Worm (Caenorhabditis elegans) whole organism, young adult: ENCODE data around the gene wapl-1.

ENCODE experiments used
- B0019.2 ChIP-seq: fragments of 200-800 bp; sonication (Bioruptor generic); conservative IDR thresholded peaks from 2 replicates; pipeline ENCODE4 v1.3.6; 2022; ENCODE audit warnings: missing genetic modification reagents, missing genetic modification characterization, missing compliant biosample characterization
- B0336.3 ChIP-seq: fragments of 200-800 bp; sonication (Bioruptor generic); IDR thresholded peaks from 2 replicates; pipeline ENCODE4 v1.3.6; 2022; ENCODE audit warnings: missing genetic modification characterization, missing compliant biosample characterization
- C06A6.2 ChIP-seq: fragments of 200-800 bp; sonication (Bioruptor generic); conservative IDR thresholded peaks from 2 replicates; pipeline ENCODE4 v1.3.6; 2022; ENCODE audit warnings: missing genetic modification characterization, missing compliant biosample characterization
- F22D6.2 ChIP-seq: sonication (generic microtip); optimal IDR thresholded peaks from 2 replicates; lab custom pipeline; 2016; ENCODE audit warnings: mild to moderate bottlenecking, missing genetic modification characterization, missing compliant biosample characterization
- F37B4.10 ChIP-seq: fragments of 200-800 bp; sonication (Bioruptor generic); IDR thresholded peaks from 2 replicates; pipeline ENCODE4 v1.3.6; 2022; ENCODE audit warnings: missing genetic modification characterization, missing compliant biosample characterization
- F49E8.2 ChIP-seq: sonication (generic microtip); optimal IDR thresholded peaks from 3 replicates; lab custom pipeline; 2017; ENCODE audit warnings: missing genetic modification characterization, mild to moderate bottlenecking, missing compliant biosample characterization, antibody characterized with exemption, moderate library complexity; ENCODE audit not compliant: insufficient read depth
- F52B5.7 ChIP-seq: sonication (generic microtip); optimal IDR thresholded peaks from 2 replicates; lab custom pipeline; 2016; ENCODE audit warnings: mild to moderate bottlenecking, missing genetic modification characterization, missing compliant biosample characterization
- F55B11.4 ChIP-seq: sonication (generic microtip); optimal IDR thresholded peaks from 2 replicates; lab custom pipeline; 2016; ENCODE audit warnings: missing compliant biosample characterization, missing genetic modification characterization, borderline replicate concordance; ENCODE audit not compliant: insufficient read depth
- T26A5.8 ChIP-seq: sonication (generic microtip); optimal IDR thresholded peaks from 2 replicates; lab custom pipeline; 2016; ENCODE audit warnings: missing genetic modification characterization, missing compliant biosample characterization
- Y56A3A.18 ChIP-seq: fragments of 200-800 bp; sonication (Bioruptor generic); IDR thresholded peaks from 2 replicates; pipeline ENCODE4 v1.3.6; 2022; ENCODE audit warnings: missing genetic modification reagents, missing genetic modification characterization, missing compliant biosample characterization
- Y79H2A.3 ChIP-seq: fragments of 200-800 bp; sonication (Bioruptor generic); conservative IDR thresholded peaks from 2 replicates; pipeline ENCODE4 v1.3.6; 2022; ENCODE audit warnings: missing genetic modification reagents, missing genetic modification characterization, missing compliant biosample characterization
- Y95B8A.8 ChIP-seq: fragments of 200-800 bp; sonication (Bioruptor generic); IDR thresholded peaks from 2 replicates; pipeline ENCODE4 v1.3.6; 2022; ENCODE audit warnings: missing genetic modification reagents, missing genetic modification characterization, missing compliant biosample characterization
- ZK185.1 ChIP-seq: sonication (generic microtip); optimal IDR thresholded peaks from 2 replicates; lab custom pipeline; 2016; ENCODE audit warnings: mild to moderate bottlenecking, missing genetic modification characterization, missing compliant biosample characterization; ENCODE audit not compliant: poor library complexity, severe bottlenecking
- ama-1 ChIP-seq, 3 experiments: fragments of 150-350 bp in 1 of 3; sonication (generic microtip) in 2 of 3; optimal IDR thresholded peaks; 2 replicates each; lab custom pipeline; 2014 to 2018; ENCODE audit warnings: missing biosample characterization in 2 of 3, missing genetic modification characterization in 2 of 3, missing genetic modification reagents in 2 of 3
- aptf-2 ChIP-seq: fragments of 200-800 bp; sonication (Bioruptor generic); conservative IDR thresholded peaks from 2 replicates; pipeline ENCODE4 v1.3.6; 2022; ENCODE audit warnings: missing genetic modification reagents, missing genetic modification characterization, missing compliant biosample characterization
- atf-7 ChIP-seq: sonication (generic microtip); optimal IDR thresholded peaks from 2 replicates; lab custom pipeline; 2017; ENCODE audit warnings: mild to moderate bottlenecking, missing genetic modification characterization, missing compliant biosample characterization
- athp-1 ChIP-seq: sonication (generic microtip); optimal IDR thresholded peaks from 2 replicates; lab custom pipeline; 2017; ENCODE audit warnings: mild to moderate bottlenecking, missing genetic modification characterization, missing compliant biosample characterization
- attf-5 ChIP-seq: fragments of 200-800 bp; sonication (Bioruptor generic); optimal IDR thresholded peaks from 2 replicates; lab custom pipeline; 2018; ENCODE audit warnings: mild to moderate bottlenecking, missing genetic modification characterization, missing compliant biosample characterization
- bed-1 ChIP-seq: fragments of 200-800 bp; sonication (Bioruptor generic); IDR thresholded peaks from 2 replicates; pipeline ENCODE4 v1.3.6; 2022; ENCODE audit warnings: missing genetic modification reagents, missing genetic modification characterization, missing compliant biosample characterization
- bed-2 ChIP-seq: fragments of 200-800 bp; sonication (Bioruptor generic); IDR thresholded peaks from 2 replicates; pipeline ENCODE4 v1.3.6; 2022; ENCODE audit warnings: missing genetic modification reagents, missing genetic modification characterization, missing compliant biosample characterization
- ceh-40 ChIP-seq: fragments of 200-800 bp; sonication (Bioruptor generic); IDR thresholded peaks from 2 replicates; pipeline ENCODE4 v1.3.6; 2022; ENCODE audit warnings: missing genetic modification characterization, missing compliant biosample characterization
- ceh-91 ChIP-seq: fragments of 200-800 bp; sonication (Bioruptor generic); IDR thresholded peaks from 2 replicates; pipeline ENCODE4 v1.3.6; 2022; ENCODE audit warnings: missing genetic modification reagents, missing genetic modification characterization, missing compliant biosample characterization
- chd-7 ChIP-seq: sonication (generic microtip); optimal IDR thresholded peaks from 2 replicates; lab custom pipeline; 2016; ENCODE audit warnings: mild to moderate bottlenecking, missing genetic modification characterization, moderate library complexity, missing compliant biosample characterization
- dox-1 ChIP-seq: fragments of 200-800 bp; sonication (Bioruptor generic); IDR thresholded peaks from 2 replicates; pipeline ENCODE4 v1.3.6; 2022; ENCODE audit warnings: missing genetic modification reagents, missing genetic modification characterization, missing compliant biosample characterization
- dpff-1 ChIP-seq: sonication (generic microtip); optimal IDR thresholded peaks from 2 replicates; lab custom pipeline; 2017; ENCODE audit warnings: mild to moderate bottlenecking, missing genetic modification characterization, missing compliant biosample characterization
- egrh-3 ChIP-seq: fragments of 200-800 bp; sonication (Bioruptor generic); IDR thresholded peaks from 2 replicates; pipeline ENCODE4 v1.3.6; 2022; ENCODE audit warnings: missing genetic modification reagents, missing genetic modification characterization, missing compliant biosample characterization
- fkh-3 ChIP-seq: sonication (generic microtip); optimal IDR thresholded peaks from 2 replicates; lab custom pipeline; 2016; ENCODE audit warnings: mild to moderate bottlenecking, missing genetic modification characterization, missing compliant biosample characterization
- hmg-20 ChIP-seq: fragments of 200-800 bp; sonication (Bioruptor generic); IDR thresholded peaks from 2 replicates; pipeline ENCODE4 v1.3.6; 2022; ENCODE audit warnings: missing genetic modification reagents, missing genetic modification characterization, missing compliant biosample characterization
- let-526 ChIP-seq: fragments of 200-800 bp; sonication (Bioruptor generic); IDR thresholded peaks from 2 replicates; pipeline ENCODE4 v1.3.6; 2022; ENCODE audit warnings: missing genetic modification reagents, missing genetic modification characterization, missing compliant biosample characterization
- let-607 ChIP-seq, 2 experiments: fragments of 200-800 bp in 1 of 2; sonication (Bioruptor generic) in 1 of 2; sonication (generic microtip) in 1 of 2; optimal IDR thresholded peaks; 2 replicates each; lab custom pipeline; 2016 to 2018; ENCODE audit warnings: mild to moderate bottlenecking in 2 of 2, missing compliant biosample characterization in 2 of 2, missing genetic modification characterization in 2 of 2, moderate library complexity in 2 of 2, missing genotype in 1 of 2
- lin-26 ChIP-seq: fragments of 200-800 bp; sonication (Bioruptor generic); IDR thresholded peaks from 2 replicates; pipeline ENCODE4 v1.3.6; 2022; ENCODE audit warnings: missing genetic modification reagents, missing genetic modification characterization, missing compliant biosample characterization
- lin-40 ChIP-seq: sonication (generic microtip); optimal IDR thresholded peaks from 2 replicates; lab custom pipeline; 2016; ENCODE audit warnings: missing genetic modification characterization, mild to moderate bottlenecking, missing compliant biosample characterization, missing genotype, missing genetic modification reagents
- lir-1 ChIP-seq: fragments of 200-800 bp; sonication (Bioruptor generic); conservative IDR thresholded peaks from 2 replicates; pipeline ENCODE4 v1.3.6; 2022; ENCODE audit warnings: missing genetic modification reagents, missing genetic modification characterization, missing compliant biosample characterization
- lsl-1 ChIP-seq: fragments of 200-800 bp; sonication (Bioruptor generic); optimal IDR thresholded peaks from 2 replicates; lab custom pipeline; 2018; ENCODE audit warnings: mild to moderate bottlenecking, missing genetic modification characterization, moderate library complexity, missing compliant biosample characterization
- madf-10 ChIP-seq: sonication (generic microtip); optimal IDR thresholded peaks from 2 replicates; lab custom pipeline; 2016; ENCODE audit warnings: mild to moderate bottlenecking, missing genetic modification characterization, missing compliant biosample characterization
- madf-3 ChIP-seq: fragments of 200-800 bp; sonication (Bioruptor generic); IDR thresholded peaks from 2 replicates; pipeline ENCODE4 v1.3.6; 2022; ENCODE audit warnings: missing genetic modification reagents, missing genetic modification characterization, missing compliant biosample characterization
- mcd-1 ChIP-seq: fragments of 200-800 bp; sonication (Bioruptor generic); IDR thresholded peaks from 2 replicates; pipeline ENCODE4 v1.3.6; 2022; ENCODE audit warnings: missing genetic modification reagents, missing genetic modification characterization, missing compliant biosample characterization
- nfya-2 ChIP-seq: fragments of 200-800 bp; sonication (Bioruptor generic); IDR thresholded peaks from 2 replicates; pipeline ENCODE4 v1.3.6; 2022; ENCODE audit warnings: missing genetic modification reagents, missing genetic modification characterization, missing compliant biosample characterization
- nfyb-1 ChIP-seq: fragments of 200-800 bp; sonication (Bioruptor generic); IDR thresholded peaks from 2 replicates; pipeline ENCODE4 v1.3.6; 2022; ENCODE audit warnings: missing genetic modification reagents, missing genetic modification characterization, missing compliant biosample characterization
- nhr-179 ChIP-seq: sonication (generic microtip); optimal IDR thresholded peaks from 2 replicates; lab custom pipeline; 2016; ENCODE audit warnings: mild to moderate bottlenecking, missing genetic modification characterization, missing compliant biosample characterization
- pha-4 ChIP-seq: fragments of 150-350 bp; sonication (generic microtip); optimal IDR thresholded peaks from 2 replicates; lab custom pipeline; 2014; ENCODE audit warnings: missing biosample characterization, missing genetic modification reagents, missing genetic modification characterization
- rec-8 ChIP-seq, 2 experiments: sonication (generic microtip); optimal IDR thresholded peaks; 2 replicates each; lab custom pipeline; 2016; ENCODE audit warnings: mild to moderate bottlenecking in 2 of 2, missing genetic modification characterization in 2 of 2, missing genetic modification reagents in 2 of 2, missing genotype in 2 of 2, missing biosample characterization in 1 of 2, missing compliant biosample characterization in 1 of 2, moderate library complexity in 1 of 2
- repo-1 ChIP-seq: sonication (generic microtip); optimal IDR thresholded peaks from 2 replicates; lab custom pipeline; 2017; ENCODE audit warnings: mild to moderate bottlenecking, missing genetic modification characterization, missing compliant biosample characterization
- sdz-38 ChIP-seq: sonication (generic microtip); optimal IDR thresholded peaks from 2 replicates; lab custom pipeline; 2016; ENCODE audit warnings: missing genotype, missing genetic modification characterization, missing compliant biosample characterization
- tlf-1 ChIP-seq: fragments of 200-800 bp; sonication (Bioruptor generic); optimal IDR thresholded peaks from 2 replicates; lab custom pipeline; 2018; ENCODE audit warnings: mild to moderate bottlenecking, missing genetic modification characterization, missing compliant biosample characterization
- ztf-22 ChIP-seq: fragments of 200-800 bp; sonication (Bioruptor generic); optimal IDR thresholded peaks from 2 replicates; lab custom pipeline; 2018; ENCODE audit warnings: mild to moderate bottlenecking, missing genetic modification characterization, moderate library complexity, missing compliant biosample characterization
- ztf-28 ChIP-seq: fragments of 200-800 bp; sonication (Bioruptor generic); IDR thresholded peaks from 2 replicates; pipeline ENCODE4 v1.3.6; 2022; ENCODE audit warnings: missing genetic modification reagents, missing genetic modification characterization, missing compliant biosample characterization
- ztf-6 ChIP-seq: fragments of 200-800 bp; sonication (Bioruptor generic); IDR thresholded peaks from 2 replicates; pipeline ENCODE4 v1.3.6; 2022; ENCODE audit warnings: missing genetic modification reagents, missing genetic modification characterization, missing compliant biosample characterization

The wapl-1 gene

ce11 chrIV:4406054-4406539, 39.4 kb downstream of the wapl-1 start (continued):
- TF ChIP-seq egrh-3 = 0 out of 2 replicates have a peak, but pooled peaks have one; percentile 8
- TF ChIP-seq ceh-40 (GFP tag; lab: Robert Waterston, UW) = no peak
- TF ChIP-seq F49E8.2 = no peak
- TF ChIP-seq Y79H2A.3 (GFP tag; lab: Robert Waterston, UW) = no peak
- no peak for TF ChIP-seq athp-1 (tag; lab: Kevin White, UChicago)
- TF ChIP-seq F37B4.10 (GFP tag; lab: Robert Waterston, UW) = no peak
- no peak for TF ChIP-seq ceh-91 (GFP tag; lab: Robert Waterston, UW)
- peak; percentile 79 for TF ChIP-seq attf-5 (GFP tag; lab: Kevin White, UChicago)
- TF ChIP-seq dox-1 (GFP tag; lab: Robert Waterston, UW) = peak; percentile 57; the same call in 1 of the 2 replicates
- no peak for TF ChIP-seq F22D6.2 (tag; lab: Kevin White, UChicago)
- TF ChIP-seq ztf-28 = no peak
- TF ChIP-seq nfya-2 (GFP tag; lab: Robert Waterston, UW) = no peak
- no peak for TF ChIP-seq B0019.2 (GFP tag; lab: Robert Waterston, UW)
- peak; percentile 27 for TF ChIP-seq ztf-22
- no peak for TF ChIP-seq C06A6.2
- peak; percentile 54; the same call in 1 of the 2 replicates for TF ChIP-seq lin-26
- peak; percentile 26 for TF ChIP-seq madf-10 (tag; lab: Kevin White, UChicago)
- peak; percentile 32; the same call in 1 of the 2 replicates for TF ChIP-seq B0336.3 (GFP tag; lab: Robert Waterston, UW)
- TF ChIP-seq Y95B8A.8 = no peak
- TF ChIP-seq sdz-38 (tag; lab: Kevin White, UChicago) = no peak
- peak; percentile 53 for TF ChIP-seq atf-7 (tag; lab: Kevin White, UChicago)
- TF ChIP-seq nhr-179 (tag; lab: Kevin White, UChicago) = no peak
- no peak for TF ChIP-seq repo-1 (tag; lab: Kevin White, UChicago)
- TF ChIP-seq lir-1 (GFP tag; lab: Robert Waterston, UW) = no peak
- no peak for TF ChIP-seq F55B11.4 (tag; lab: Kevin White, UChicago)
- no peak for TF ChIP-seq bed-1
- peak; percentile 87 for TF ChIP-seq mcd-1 (GFP tag; lab: Robert Waterston, UW)
- no peak for TF ChIP-seq nfyb-1 (GFP tag; lab: Robert Waterston, UW)
- TF ChIP-seq bed-2 (GFP tag; lab: Robert Waterston, UW) = no peak
- no peak for TF ChIP-seq aptf-2
- TF ChIP-seq T26A5.8 (tag; lab: Kevin White, UChicago) = no peak
- TF ChIP-seq madf-3 = no peak
- no peak for TF ChIP-seq fkh-3 (tag; lab: Kevin White, UChicago)
- TF ChIP-seq tlf-1 (GFP tag; lab: Kevin White, UChicago) = no peak
- no peak for TF ChIP-seq rec-8 (tag; optimal IDR thresholded peaks at IDR 0.05; lab: Kevin White, UChicago)
- TF ChIP-seq chd-7 (tag; lab: Kevin White, UChicago) = peak; percentile 36
- peak; percentile 53 for TF ChIP-seq lin-40 (tag; lab: Kevin White, UChicago)
- TF ChIP-seq let-526 (GFP tag; lab: Robert Waterston, UW) = no peak
- TF ChIP-seq hmg-20 (GFP tag; lab: Robert Waterston, UW) = no peak
- peak in 1 of 2 experiments; percentile 20 for TF ChIP-seq let-607 (tag; optimal IDR thresholded peaks at IDR 0.05; lab: Kevin White, UChicago)
- TF ChIP-seq ZK185.1 (tag; lab: Kevin White, UChicago) = no peak
- no peak for TF ChIP-seq ztf-6
- no peak for TF ChIP-seq lsl-1 (GFP tag; lab: Kevin White, UChicago)
- TF ChIP-seq Y56A3A.18 (GFP tag; lab: Robert Waterston, UW) = 0 out of 2 replicates have a peak, but pooled peaks have one; percentile 15
- TF ChIP-seq ama-1 (optimal IDR thresholded peaks at IDR 0.05; lab: Kevin White, UChicago) = no peak
- no peak for TF ChIP-seq ama-1 (GFP tag; optimal IDR thresholded peaks at IDR 0.05; lab: Kevin White, UChicago)
- no peak for TF ChIP-seq dpff-1 (tag; lab: Kevin White, UChicago)
- no peak for TF ChIP-seq F52B5.7 (tag; lab: Kevin White, UChicago)
- no peak for TF ChIP-seq pha-4 (tag; lab: Kevin White, UChicago)
